Fruit fly (Drosophila melanogaster) whole organism, embryonic: ENCODE data around the gene Sdhaf3.

Experiments used
- Ada2b ChIP-seq: fragments of 200-800 bp; sonication (Bioruptor generic); IDR thresholded peaks from 2 replicates; pipeline ENCODE4 v1.3.6; 2022; ENCODE audit warnings: missing biosample characterization, missing genetic modification characterization
- Aef1 ChIP-seq: fragments of 200-800 bp; sonication (Bioruptor generic); IDR thresholded peaks from 3 replicates; pipeline ENCODE4 v1.3.6; 2022; ENCODE audit warnings: missing biosample characterization, missing genetic modification characterization
- Asciz ChIP-seq: fragments of 200-800 bp; sonication (Bioruptor generic); optimal IDR thresholded peaks from 2 replicates; lab custom pipeline; 2017; ENCODE audit warnings: missing biosample characterization, mild to moderate bottlenecking, missing genetic modification characterization, missing genetic modification reagents
- B-H2 ChIP-seq: fragments of 200-800 bp; sonication (Bioruptor generic); optimal IDR thresholded peaks from 2 replicates; lab custom pipeline; 2018; ENCODE audit warnings: missing biosample characterization, mild to moderate bottlenecking, missing genetic modification characterization
- CG12219 ChIP-seq: fragments of 200-800 bp; sonication (Bioruptor generic); optimal IDR thresholded peaks from 3 replicates; lab custom pipeline; 2018; ENCODE audit warnings: missing biosample characterization, mild to moderate bottlenecking, missing genetic modification characterization
- CG12744 ChIP-seq: fragments of 200-800 bp; sonication (Bioruptor generic); optimal IDR thresholded peaks from 2 replicates; lab custom pipeline; 2016; ENCODE audit warnings: missing biosample characterization, missing genetic modification characterization
- CG13775 ChIP-seq: fragments of 200-800 bp; sonication (Bioruptor generic); optimal IDR thresholded peaks from 3 replicates; lab custom pipeline; 2017; ENCODE audit warnings: missing biosample characterization, mild to moderate bottlenecking, missing genetic modification characterization
- CG14710 ChIP-seq: fragments of 200-800 bp; sonication (Bioruptor generic); optimal IDR thresholded peaks from 3 replicates; lab custom pipeline; 2019; ENCODE audit warnings: missing biosample characterization, mild to moderate bottlenecking, missing genetic modification characterization, moderate library complexity
- CG1529 ChIP-seq: fragments of 200-800 bp; sonication (Bioruptor generic); optimal IDR thresholded peaks from 3 replicates; lab custom pipeline; 2018; ENCODE audit warnings: missing biosample characterization, missing genetic modification characterization
- CG15514 ChIP-seq: fragments of 200-800 bp; sonication (Bioruptor generic); optimal IDR thresholded peaks from 3 replicates; lab custom pipeline; 2017; ENCODE audit warnings: missing biosample characterization, missing genetic modification characterization, mild to moderate bottlenecking, moderate library complexity, missing genetic modification reagents
- CG17359 ChIP-seq: fragments of 200-800 bp; sonication (Bioruptor generic); optimal IDR thresholded peaks from 3 replicates; lab custom pipeline; 2018; ENCODE audit warnings: missing biosample characterization, mild to moderate bottlenecking, missing genetic modification characterization, moderate library complexity
- CG3065 ChIP-seq: fragments of 200-800 bp; sonication (Bioruptor generic); optimal IDR thresholded peaks from 2 replicates; lab custom pipeline; 2016; ENCODE audit warnings: missing biosample characterization, missing genetic modification characterization
- CG31388 ChIP-seq: fragments of 200-800 bp; sonication (Bioruptor generic); optimal IDR thresholded peaks from 2 replicates; lab custom pipeline; 2016; ENCODE audit warnings: missing biosample characterization, missing genetic modification characterization
- CG3281 ChIP-seq: fragments of 200-800 bp; sonication (Bioruptor generic); optimal IDR thresholded peaks from 3 replicates; lab custom pipeline; 2017; ENCODE audit warnings: missing biosample characterization, mild to moderate bottlenecking, missing genetic modification characterization
- CG5180 ChIP-seq: fragments of 200-800 bp; sonication (Bioruptor generic); optimal IDR thresholded peaks from 3 replicates; lab custom pipeline; 2017; ENCODE audit warnings: missing biosample characterization, missing genetic modification characterization, mild to moderate bottlenecking, moderate library complexity, missing genetic modification reagents
- CG7357 ChIP-seq: fragments of 200-800 bp; sonication (Bioruptor generic); IDR thresholded peaks from 3 replicates; pipeline ENCODE4 v1.3.6; 2022; ENCODE audit warnings: missing biosample characterization, missing genetic modification characterization
- CG7987 ChIP-seq: fragments of 200-800 bp; sonication (Bioruptor generic); optimal IDR thresholded peaks from 2 replicates; lab custom pipeline; 2018; ENCODE audit warnings: missing biosample characterization, mild to moderate bottlenecking, missing genetic modification characterization, moderate library complexity
- CG9609 ChIP-seq: fragments of 200-800 bp; sonication (Bioruptor generic); optimal IDR thresholded peaks from 3 replicates; lab custom pipeline; 2016; ENCODE audit warnings: missing biosample characterization, missing genetic modification characterization
- CG9727 ChIP-seq: fragments of 200-800 bp; sonication (Bioruptor generic); optimal IDR thresholded peaks from 3 replicates; lab custom pipeline; 2017; ENCODE audit warnings: missing biosample characterization, mild to moderate bottlenecking, missing genetic modification characterization
- CG9817 ChIP-seq: fragments of 200-800 bp; sonication (Bioruptor generic); optimal IDR thresholded peaks from 2 replicates; lab custom pipeline; 2018; ENCODE audit warnings: missing biosample characterization, mild to moderate bottlenecking, missing genetic modification characterization, moderate library complexity
- CkIIα-i1 ChIP-seq: fragments of 200-800 bp; sonication (Bioruptor generic); IDR thresholded peaks from 2 replicates; pipeline ENCODE4 v1.3.6; 2022; ENCODE audit warnings: missing biosample characterization, missing genetic modification characterization
- Dip3 ChIP-seq: fragments of 200-800 bp; sonication (Bioruptor generic); optimal IDR thresholded peaks from 3 replicates; lab custom pipeline; 2016; ENCODE audit warnings: missing biosample characterization, missing genetic modification characterization
- Doc3 ChIP-seq: fragments of 200-800 bp; sonication (Bioruptor generic); IDR thresholded peaks from 3 replicates; pipeline ENCODE4 v1.3.6; 2022; ENCODE audit warnings: missing biosample characterization, missing genetic modification characterization; ENCODE audit not compliant: partially characterized antibody
- Dref ChIP-seq: fragments of 200-800 bp; sonication (Bioruptor generic); IDR thresholded peaks from 2 replicates; pipeline ENCODE4 v1.3.6; 2022; ENCODE audit warnings: missing biosample characterization, missing genetic modification characterization
- Mad ChIP-seq: fragments of 200-800 bp; sonication (Bioruptor generic); optimal IDR thresholded peaks from 2 replicates; lab custom pipeline; 2016; ENCODE audit warnings: missing biosample characterization, missing genetic modification characterization
- abd-A ChIP-seq: fragments of 200-800 bp; sonication (Bioruptor generic); optimal IDR thresholded peaks from 3 replicates; lab custom pipeline; 2019; ENCODE audit warnings: missing biosample characterization, mild to moderate bottlenecking, missing genetic modification characterization, moderate library complexity
- bab2 ChIP-seq: fragments of 200-800 bp; sonication (Bioruptor generic); optimal IDR thresholded peaks from 2 replicates; lab custom pipeline; 2016; ENCODE audit warnings: missing biosample characterization, missing genetic modification characterization
- cas ChIP-seq: fragments of 200-800 bp; sonication (Bioruptor generic); IDR thresholded peaks from 2 replicates; pipeline ENCODE4 v1.3.6; 2022; ENCODE audit warnings: missing biosample characterization, missing genetic modification characterization
- ci ChIP-seq: fragments of 200-800 bp; sonication (Bioruptor generic); IDR thresholded peaks from 3 replicates; pipeline ENCODE4 v1.3.6; 2022; ENCODE audit warnings: missing biosample characterization, missing genetic modification characterization
- crc ChIP-seq: fragments of 200-800 bp; sonication (Bioruptor generic); optimal IDR thresholded peaks from 2 replicates; lab custom pipeline; 2016; ENCODE audit warnings: missing biosample characterization, missing genetic modification characterization
- dm ChIP-seq: fragments of 200-800 bp; sonication (Bioruptor generic); optimal IDR thresholded peaks from 3 replicates; lab custom pipeline; 2016; ENCODE audit warnings: missing biosample characterization, missing genetic modification characterization
- ems ChIP-seq: fragments of 200-800 bp; sonication (Bioruptor generic); optimal IDR thresholded peaks from 3 replicates; lab custom pipeline; 2016; ENCODE audit warnings: missing biosample characterization, missing genetic modification characterization
- fd102C ChIP-seq: fragments of 200-800 bp; sonication (Bioruptor generic); optimal IDR thresholded peaks from 2 replicates; lab custom pipeline; 2018; ENCODE audit warnings: missing biosample characterization, mild to moderate bottlenecking, missing genetic modification characterization, moderate library complexity
- fd96Cb ChIP-seq: fragments of 200-800 bp; sonication (Bioruptor generic); optimal IDR thresholded peaks from 2 replicates; lab custom pipeline; 2018; ENCODE audit warnings: missing biosample characterization, mild to moderate bottlenecking, missing genetic modification characterization, moderate library complexity
- fru ChIP-seq: fragments of >200 bp; optimal IDR thresholded peaks from 2 replicates; lab custom pipeline; 2017
- gcm ChIP-seq: fragments of 200-800 bp; sonication (Bioruptor generic); optimal IDR thresholded peaks from 2 replicates; lab custom pipeline; 2019; ENCODE audit warnings: missing biosample characterization, mild to moderate bottlenecking, missing genetic modification characterization, moderate library complexity
- gcm2 ChIP-seq: fragments of 200-800 bp; sonication (Bioruptor generic); optimal IDR thresholded peaks from 2 replicates; lab custom pipeline; 2016; ENCODE audit warnings: missing biosample characterization, missing genetic modification characterization
- jing ChIP-seq: fragments of 200-800 bp; sonication (Bioruptor generic); optimal IDR thresholded peaks from 2 replicates; lab custom pipeline; 2018; ENCODE audit warnings: missing biosample characterization, mild to moderate bottlenecking, missing genetic modification characterization
- kni ChIP-seq: fragments of 200-800 bp; sonication (Bioruptor generic); optimal IDR thresholded peaks from 3 replicates; lab custom pipeline; 2017; ENCODE audit warnings: mild to moderate bottlenecking, missing biosample characterization, missing genetic modification reagents, missing genetic modification characterization
- odd ChIP-seq: fragments of 200-800 bp; sonication (Bioruptor generic); optimal IDR thresholded peaks from 2 replicates; lab custom pipeline; 2017; ENCODE audit warnings: missing biosample characterization, mild to moderate bottlenecking, missing genetic modification characterization
- peb ChIP-seq: fragments of 200-800 bp; sonication (Bioruptor generic); IDR thresholded peaks from 2 replicates; pipeline ENCODE4 v1.3.6; 2022; ENCODE audit warnings: missing biosample characterization, missing genetic modification characterization
- pho ChIP-seq: fragments of 200-800 bp; sonication (Bioruptor generic); optimal IDR thresholded peaks from 2 replicates; lab custom pipeline; 2016; ENCODE audit warnings: missing biosample characterization, missing genetic modification characterization
- pros ChIP-seq: fragments of 200-800 bp; sonication (Bioruptor generic); optimal IDR thresholded peaks from 3 replicates; lab custom pipeline; 2019; ENCODE audit warnings: missing biosample characterization, mild to moderate bottlenecking, missing genetic modification characterization, moderate library complexity
- psq ChIP-seq: fragments of 200-800 bp; sonication (Bioruptor generic); optimal IDR thresholded peaks from 2 replicates; lab custom pipeline; 2017; ENCODE audit warnings: missing biosample characterization, missing genetic modification characterization
- slou ChIP-seq: fragments of 200-800 bp; sonication (Bioruptor generic); optimal IDR thresholded peaks from 3 replicates; lab custom pipeline; 2016; ENCODE audit warnings: missing biosample characterization, missing genetic modification characterization
- ttk ChIP-seq: fragments of 200-800 bp; sonication (Bioruptor generic); IDR thresholded peaks from 2 replicates; pipeline ENCODE4 v2.1.2; 2022; ENCODE audit warnings: missing biosample characterization, missing genetic modification characterization
- twi ChIP-seq: fragments of 200-800 bp; optimal IDR thresholded peaks from 2 replicates; lab custom pipeline; 2019; ENCODE audit warnings: missing biosample characterization, mild to moderate bottlenecking, missing genetic modification characterization, moderate library complexity
- tx ChIP-seq: fragments of 200-800 bp; sonication (Bioruptor generic); optimal IDR thresholded peaks from 2 replicates; lab custom pipeline; 2016; ENCODE audit warnings: missing biosample characterization, missing genetic modification characterization
- z ChIP-seq: fragments of 200-800 bp; sonication (Bioruptor generic); IDR thresholded peaks from 3 replicates; pipeline ENCODE4 v1.3.6; 2022; ENCODE audit warnings: missing biosample characterization, missing genetic modification characterization
- zen2 ChIP-seq: fragments of 200-800 bp; sonication (Bioruptor generic); IDR thresholded peaks from 3 replicates; pipeline ENCODE4 v1.3.6; 2022; ENCODE audit warnings: missing biosample characterization, missing genetic modification characterization; ENCODE audit not compliant: partially characterized antibody
- zfh1 ChIP-seq: fragments of 200-800 bp; sonication (Bioruptor generic); IDR thresholded peaks from 3 replicates; pipeline ENCODE4 v1.3.6; 2022; ENCODE audit warnings: missing biosample characterization, missing genetic modification characterization

Sdhaf3 gene

dm6 chr3R:16524593-16525111, 42.4 kb upstream of the Sdhaf3 start (continued):
- no peak for TF ChIP-seq fd102C (GFP tag; lab: Kevin White, UChicago)
- no peak for TF ChIP-seq CG5180
- TF ChIP-seq CG12744, result no peak
- TF ChIP-seq CG3281 (GFP tag; lab: Kevin White, UChicago), result no peak
- no peak for TF ChIP-seq zen2 (GFP tag; lab: Robert Waterston, UW)
- peak; percentile 30 for TF ChIP-seq crc (GFP tag; lab: Kevin White, UChicago)
- no peak for TF ChIP-seq Aef1 (GFP tag; lab: Robert Waterston, UW)
- peak; percentile 26 for TF ChIP-seq CG13775 (GFP tag; lab: Kevin White, UChicago)
- TF ChIP-seq CG9609 (GFP tag; lab: Kevin White, UChicago), result no peak
- TF ChIP-seq CG1529 (GFP tag; lab: Kevin White, UChicago), result peak; percentile 63
- TF ChIP-seq fd96Cb (tag; lab: Kevin White, UChicago), result peak; percentile 65
- no peak for TF ChIP-seq abd-A
- no peak for TF ChIP-seq ems (GFP tag; lab: Kevin White, UChicago)
- TF ChIP-seq tx (GFP tag; lab: Kevin White, UChicago), result no peak
- TF ChIP-seq kni (GFP tag; lab: Kevin White, UChicago), result peak; percentile 98
- peak; percentile 6 for TF ChIP-seq twi (tag; lab: Kevin White, UChicago)
- TF ChIP-seq CG7987 (GFP tag; lab: Kevin White, UChicago), result peak; percentile 50
- TF ChIP-seq gcm2 (GFP tag; lab: Kevin White, UChicago), result no peak
- TF ChIP-seq ttk, result peak; percentile 26; the same call in 1 of the 2 replicates
- TF ChIP-seq ci (GFP tag; lab: Robert Waterston, UW), result peak; percentile 47; the same call in 1 of the 3 replicates
- peak; percentile 34 for TF ChIP-seq odd (GFP tag; lab: Kevin White, UChicago)
- no peak for TF ChIP-seq CG15514 (GFP tag; lab: Kevin White, UChicago)
- TF ChIP-seq CkIIα-i1 (GFP tag; lab: Robert Waterston, UW), result no peak
- no peak for TF ChIP-seq pho
- TF ChIP-seq CG12219, result peak; percentile 41
- no peak for TF ChIP-seq Doc3
- TF ChIP-seq dm (GFP tag; lab: Kevin White, UChicago), result peak; percentile 25
- peak; percentile 28 for TF ChIP-seq CG17359 (tag; lab: Kevin White, UChicago)
- TF ChIP-seq Ada2b (GFP tag; lab: Robert Waterston, UW), result no peak
- TF ChIP-seq fru, result no peak
- peak; percentile 46; the same call in 1 of the 3 replicates for TF ChIP-seq z
- TF ChIP-seq cas (GFP tag; lab: Robert Waterston, UW), result no peak
- no peak for TF ChIP-seq Dip3 (GFP tag; lab: Kevin White, UChicago)
- TF ChIP-seq peb (GFP tag; lab: Robert Waterston, UW), result peak; percentile 51
- no peak for TF ChIP-seq CG9817 (tag; lab: Kevin White, UChicago)
- peak; percentile 83 for TF ChIP-seq CG9727 (GFP tag; lab: Kevin White, UChicago)
- TF ChIP-seq CG3065 (GFP tag; lab: Kevin White, UChicago), result peak; percentile 16
- TF ChIP-seq zfh1 (GFP tag; lab: Robert Waterston, UW), result peak; percentile 61; the same call in 2 of the 3 replicates
- peak; percentile 10 for TF ChIP-seq bab2 (GFP tag; lab: Kevin White, UChicago)
- no peak for TF ChIP-seq CG7357
- TF ChIP-seq CG31388 (GFP tag; lab: Kevin White, UChicago), result peak; percentile 28
- no peak for TF ChIP-seq pros
- peak; percentile 31 for TF ChIP-seq jing (GFP tag; lab: Kevin White, UChicago)
- peak; percentile 60 for TF ChIP-seq Asciz (GFP tag; lab: Kevin White, UChicago)
- TF ChIP-seq CG14710 (tag; lab: Kevin White, UChicago), result peak; percentile 92
- TF ChIP-seq B-H2 (GFP tag; lab: Kevin White, UChicago), result no peak
- TF ChIP-seq slou, result no peak
- peak; percentile 33 for TF ChIP-seq gcm (GFP tag; lab: Kevin White, UChicago)
- peak; percentile 37 for TF ChIP-seq Mad (GFP tag; lab: Kevin White, UChicago)
- no peak for TF ChIP-seq psq (GFP tag; lab: Kevin White, UChicago)
- TF ChIP-seq Dref, result no peak
